ENCODE assay signal across 5 fruit fly cellular contexts in genomic region chrX:7968215-7968799, dm6.
TF ChIP-seq lines count a peak whose summit lies in the region.

Gene sws (minus strand): TSS chrX:7968236.

- no peak for TF ChIP-seq CTCF in whole organism, embryonic (GFP tag; optimal IDR thresholded peaks at IDR 0.05; lab: Kevin White, UChicago)

TF ChIP-seq in whole organism, adult, 20 proteins besides CTCF, POLR2A, EP300 and RAD21:
- peak; percentile 8 for TF ChIP-seq CG1620 (GFP tag; optimal IDR thresholded peaks at IDR 0.05; lab: Kevin White, UChicago)
- no peak for TF ChIP-seq Crg-1 (GFP tag; optimal IDR thresholded peaks at IDR 0.05; lab: Kevin White, UChicago)
- TF ChIP-seq ovo (GFP tag; optimal IDR thresholded peaks at IDR 0.05; lab: Kevin White, UChicago), result peak; percentile 9
- TF ChIP-seq CG7101 (tag; optimal IDR thresholded peaks at IDR 0.05; lab: Kevin White, UChicago), result peak; percentile 61
- TF ChIP-seq toe (GFP tag; optimal IDR thresholded peaks at IDR 0.05; lab: Kevin White, UChicago), result no peak
- peak; percentile 3 for TF ChIP-seq bab1 (GFP tag; optimal IDR thresholded peaks at IDR 0.05; lab: Kevin White, UChicago)
- peak; percentile 52 for TF ChIP-seq Hr96 (GFP tag; optimal IDR thresholded peaks at IDR 0.05; lab: Kevin White, UChicago)
- peak; percentile 38 for TF ChIP-seq CG11617 (GFP tag; optimal IDR thresholded peaks at IDR 0.05; lab: Kevin White, UChicago)
- TF ChIP-seq cic (GFP tag; optimal IDR thresholded peaks at IDR 0.05; lab: Kevin White, UChicago), result no peak
- TF ChIP-seq CG14711 (tag; optimal IDR thresholded peaks at IDR 0.05; lab: Kevin White, UChicago), result peak; percentile 86

TF ChIP-seq in whole organism, embryonic, 481 proteins besides CTCF, POLR2A, EP300 and RAD21 (continues in another document):
- TF ChIP-seq CG7786 (GFP tag; optimal IDR thresholded peaks at IDR 0.05; lab: Kevin White, UChicago) (no peak), zen2 (GFP tag; IDR thresholded peaks at IDR 0.05; lab: Robert Waterston, UW; ENCODE audit: partially characterized antibody) (peak; percentile 50; the same call in 2 of the 3 replicates), Doc3 (GFP tag; IDR thresholded peaks at IDR 0.05; lab: Robert Waterston, UW; ENCODE audit: partially characterized antibody) (peak; percentile 71), gem (tag; optimal IDR thresholded peaks at IDR 0.05; lab: Kevin White, UChicago) (peak; percentile 71), CG6854 (GFP tag; optimal IDR thresholded peaks at IDR 0.05; lab: Kevin White, UChicago) (no peak), Hr51 (GFP tag; optimal IDR thresholded peaks at IDR 0.05; lab: Kevin White, UChicago) (peak in 1 of 2 experiments; percentile 64), Elba2 (GFP tag; optimal IDR thresholded peaks at IDR 0.05; lab: Kevin White, UChicago) (no peak), Sin3A (optimal IDR thresholded peaks at IDR 0.05; lab: Kevin White, UChicago) (no peak), Sox102F (GFP tag; optimal IDR thresholded peaks at IDR 0.05; lab: Kevin White, UChicago) (peak; percentile 53), nom (GFP tag; optimal IDR thresholded peaks at IDR 0.05; lab: Kevin White, UChicago) (no peak), CG12942 (GFP tag; optimal IDR thresholded peaks at IDR 0.05; lab: Kevin White, UChicago) (peak; percentile 25), so (GFP tag; IDR thresholded peaks at IDR 0.05; lab: Robert Waterston, UW) (no peak), Vsx1 (GFP tag; optimal IDR thresholded peaks at IDR 0.05; lab: Kevin White, UChicago) (no peak), CG10366 (GFP tag; IDR thresholded peaks at IDR 0.05; lab: Robert Waterston, UW) (peak; percentile 12; the same call in 1 of the 2 replicates), Trl (optimal IDR thresholded peaks at IDR 0.05; lab: Kevin White, UChicago) (no peak), Trl (GFP tag; optimal IDR thresholded peaks at IDR 0.05; lab: Kevin White, UChicago) (no peak), ind (GFP tag; optimal IDR thresholded peaks at IDR 0.05; lab: Kevin White, UChicago) (peak; percentile 27), phol (tag; optimal IDR thresholded peaks at IDR 0.05; lab: Kevin White, UChicago) (peak; percentile 59), knrl (GFP tag; IDR thresholded peaks at IDR 0.05; lab: Robert Waterston, UW; ENCODE audit: partially characterized antibody) (peak; percentile 53; the same call in 2 of the 3 replicates)

TF ChIP-seq in whole organism, prepupa, 60 proteins besides CTCF, POLR2A, EP300 and RAD21 (continues in another document):
- peak; percentile 54 for TF ChIP-seq acj6 (GFP tag; optimal IDR thresholded peaks at IDR 0.05; lab: Kevin White, UChicago)
- TF ChIP-seq esn (GFP tag; optimal IDR thresholded peaks at IDR 0.05; lab: Kevin White, UChicago), result peak; percentile 62
- TF ChIP-seq CG16779 (tag; optimal IDR thresholded peaks at IDR 0.05; lab: Kevin White, UChicago), result no peak
- TF ChIP-seq Gug (GFP tag; IDR thresholded peaks at IDR 0.05; lab: Robert Waterston, UW), result no peak
- TF ChIP-seq CG11902 (GFP tag; optimal IDR thresholded peaks at IDR 0.05; lab: Kevin White, UChicago), result no peak
- peak in 1 of 2 experiments; percentile 30 for TF ChIP-seq salr (GFP tag; optimal IDR thresholded peaks at IDR 0.05; lab: Kevin White, UChicago)
- peak; percentile 5 for TF ChIP-seq net (GFP tag; optimal IDR thresholded peaks at IDR 0.05; lab: Kevin White, UChicago)
- peak; percentile 9 for TF ChIP-seq Hr39 (GFP tag; optimal IDR thresholded peaks at IDR 0.05; lab: Kevin White, UChicago)
- TF ChIP-seq CG31627 (GFP tag; optimal IDR thresholded peaks at IDR 0.05; lab: Kevin White, UChicago), result peak; percentile 14
- TF ChIP-seq CG6792 (GFP tag; optimal IDR thresholded peaks at IDR 0.05; lab: Kevin White, UChicago), result peak; percentile 40
- peak; percentile 34 for TF ChIP-seq Sox15 (GFP tag; optimal IDR thresholded peaks at IDR 0.05; lab: Kevin White, UChicago)
- peak; percentile 58 for TF ChIP-seq CG34406 (GFP tag; optimal IDR thresholded peaks at IDR 0.05; lab: Kevin White, UChicago)
- TF ChIP-seq topi (GFP tag; optimal IDR thresholded peaks at IDR 0.05; lab: Kevin White, UChicago), result peak; percentile 36
- TF ChIP-seq CG6276 (GFP tag; optimal IDR thresholded peaks at IDR 0.05; lab: Kevin White, UChicago), result no peak
- TF ChIP-seq CG3919 (GFP tag; optimal IDR thresholded peaks at IDR 0.05; lab: Kevin White, UChicago), result peak; percentile 16
- TF ChIP-seq CG15336 (GFP tag; IDR thresholded peaks at IDR 0.05; lab: Robert Waterston, UW), result no peak
- peak; percentile 74 for TF ChIP-seq Eip78C (GFP tag; lab: Kevin White, UChicago)
- TF ChIP-seq dac (GFP tag; optimal IDR thresholded peaks at IDR 0.05; lab: Kevin White, UChicago), result no peak
- TF ChIP-seq OdsH (GFP tag; optimal IDR thresholded peaks at IDR 0.05; lab: Kevin White, UChicago), result peak; percentile 51
- no peak for TF ChIP-seq CG1621 (tag; optimal IDR thresholded peaks at IDR 0.05; lab: Kevin White, UChicago)
- TF ChIP-seq CG32006 (GFP tag; optimal IDR thresholded peaks at IDR 0.05; lab: Kevin White, UChicago), result peak; percentile 34
- no peak for TF ChIP-seq CG11762 (GFP tag; optimal IDR thresholded peaks at IDR 0.05; lab: Kevin White, UChicago; ENCODE audit: insufficient read depth)

TF ChIP-seq in whole organism, pupa, 21 proteins besides CTCF, POLR2A, EP300 and RAD21:
- no peak for TF ChIP-seq fd96Ca (GFP tag; IDR thresholded peaks at IDR 0.05; lab: Robert Waterston, UW)
- no peak for TF ChIP-seq CG10348 (GFP tag; IDR thresholded peaks at IDR 0.05; lab: Robert Waterston, UW)
- no peak for TF ChIP-seq CG4496 (GFP tag; IDR thresholded peaks at IDR 0.05; lab: Robert Waterston, UW)
- no peak for TF ChIP-seq gl (tag; optimal IDR thresholded peaks at IDR 0.05; lab: Kevin White, UChicago)
- TF ChIP-seq rn (GFP tag; IDR thresholded peaks at IDR 0.05; lab: Robert Waterston, UW), result no peak
- peak; percentile 31 for TF ChIP-seq CG15710 (tag; optimal IDR thresholded peaks at IDR 0.05; lab: Kevin White, UChicago)
- TF ChIP-seq Ets98B (GFP tag; IDR thresholded peaks at IDR 0.05; lab: Robert Waterston, UW), result no peak
- TF ChIP-seq Pif1A (GFP tag; optimal IDR thresholded peaks at IDR 0.05; lab: Kevin White, UChicago), result no peak
- TF ChIP-seq Snoo (tag; optimal IDR thresholded peaks at IDR 0.05; lab: Kevin White, UChicago), result no peak
- no peak for TF ChIP-seq CG8301 (tag; optimal IDR thresholded peaks at IDR 0.05; lab: Kevin White, UChicago)
- TF ChIP-seq CG14655 (GFP tag; optimal IDR thresholded peaks at IDR 0.05; lab: Kevin White, UChicago), result peak; percentile 26
- no peak for TF ChIP-seq Pif1B (GFP tag; optimal IDR thresholded peaks at IDR 0.05; lab: Kevin White, UChicago)
- TF ChIP-seq CG13204 (GFP tag; optimal IDR thresholded peaks at IDR 0.05; lab: Kevin White, UChicago), result no peak
- TF ChIP-seq CG8159 (tag; optimal IDR thresholded peaks at IDR 0.05; lab: Kevin White, UChicago), result peak; percentile 17
- peak; percentile 32 for TF ChIP-seq CG9948 (tag; optimal IDR thresholded peaks at IDR 0.05; lab: Kevin White, UChicago)
- TF ChIP-seq CG32121 (GFP tag; IDR thresholded peaks at IDR 0.05; lab: Robert Waterston, UW), result no peak
- peak; percentile 19 for TF ChIP-seq CG34367 (tag; optimal IDR thresholded peaks at IDR 0.05; lab: Kevin White, UChicago)
- no peak for TF ChIP-seq D1 (tag; optimal IDR thresholded peaks at IDR 0.05; lab: Kevin White, UChicago)
TF ChIP-seq in whole organism, pupa: peak in this region for 5.

TF ChIP-seq in whole organism, wandering third instar larva, 38 proteins besides CTCF, POLR2A, EP300 and RAD21 (continues in another document):
- no peak for TF ChIP-seq sage (GFP tag; optimal IDR thresholded peaks at IDR 0.05; lab: Kevin White, UChicago)
- no peak for TF ChIP-seq Vsx2 (GFP tag; optimal IDR thresholded peaks at IDR 0.05; lab: Kevin White, UChicago; ENCODE audit: partially characterized antibody)
- TF ChIP-seq Hnf4 (GFP tag; optimal IDR thresholded peaks at IDR 0.05; lab: Kevin White, UChicago), result no peak
- TF ChIP-seq dl (GFP tag; optimal IDR thresholded peaks at IDR 0.05; lab: Kevin White, UChicago; ENCODE audit: insufficient read depth in 1 of 2, partially characterized antibody in 2 of 2), result no peak
- no peak for TF ChIP-seq Hr78 (GFP tag; optimal IDR thresholded peaks at IDR 0.05; lab: Kevin White, UChicago)
- TF ChIP-seq rgr (GFP tag; optimal IDR thresholded peaks at IDR 0.05; lab: Kevin White, UChicago), result peak; percentile 26
- no peak for TF ChIP-seq usp (GFP tag; optimal IDR thresholded peaks at IDR 0.05; lab: Kevin White, UChicago)
- TF ChIP-seq CG9705 (GFP tag; optimal IDR thresholded peaks at IDR 0.05; lab: Kevin White, UChicago), result no peak
- no peak for TF ChIP-seq sv (GFP tag; optimal IDR thresholded peaks at IDR 0.05; lab: Kevin White, UChicago)
- peak; percentile 63 for TF ChIP-seq HLH106 (tag; optimal IDR thresholded peaks at IDR 0.05; lab: Kevin White, UChicago)
- TF ChIP-seq jim (GFP tag; optimal IDR thresholded peaks at IDR 0.05; lab: Kevin White, UChicago), result no peak
- no peak for TF ChIP-seq dmrt93B (GFP tag; optimal IDR thresholded peaks at IDR 0.05; lab: Kevin White, UChicago)
- peak; percentile 23 for TF ChIP-seq psq (GFP tag; optimal IDR thresholded peaks at IDR 0.05; lab: Kevin White, UChicago)
- peak; percentile 34 for TF ChIP-seq Sp1 (GFP tag; optimal IDR thresholded peaks at IDR 0.05; lab: Kevin White, UChicago)
- no peak for TF ChIP-seq Dfd (GFP tag; optimal IDR thresholded peaks at IDR 0.05; lab: Kevin White, UChicago)
- peak; percentile 14 for TF ChIP-seq h (GFP tag; optimal IDR thresholded peaks at IDR 0.05; lab: Kevin White, UChicago)
- TF ChIP-seq foxo (GFP tag; optimal IDR thresholded peaks at IDR 0.05; lab: Kevin White, UChicago), result peak in 1 of 2 experiments; percentile 61
- no peak for TF ChIP-seq dsf (GFP tag; optimal IDR thresholded peaks at IDR 0.05; lab: Kevin White, UChicago; ENCODE audit: borderline replicate concordance)
- TF ChIP-seq Hr83 (GFP tag; optimal IDR thresholded peaks at IDR 0.05; lab: Kevin White, UChicago; ENCODE audit: poor library complexity, severe bottlenecking), result no peak
- TF ChIP-seq GATAd (GFP tag; optimal IDR thresholded peaks at IDR 0.05; lab: Kevin White, UChicago), result no peak
- TF ChIP-seq N (GFP tag; optimal IDR thresholded peaks at IDR 0.05; lab: Kevin White, UChicago), result no peak
- no peak for TF ChIP-seq Dif (GFP tag; optimal IDR thresholded peaks at IDR 0.05; lab: Kevin White, UChicago; ENCODE audit: partially characterized antibody)
- no peak for TF ChIP-seq tai (GFP tag; optimal IDR thresholded peaks at IDR 0.05; lab: Kevin White, UChicago)
- TF ChIP-seq br (GFP tag; optimal IDR thresholded peaks at IDR 0.05; lab: Kevin White, UChicago), result no peak
- no peak for TF ChIP-seq CrebA (GFP tag; optimal IDR thresholded peaks at IDR 0.05; lab: Kevin White, UChicago; ENCODE audit: borderline replicate concordance)
- no peak for TF ChIP-seq Myc (optimal IDR thresholded peaks at IDR 0.05; lab: Kevin White, UChicago)
- peak; percentile 39 for TF ChIP-seq fru (GFP tag; optimal IDR thresholded peaks at IDR 0.05; lab: Kevin White, UChicago)
- TF ChIP-seq CG32264 (GFP tag; optimal IDR thresholded peaks at IDR 0.05; lab: Kevin White, UChicago), result no peak
- TF ChIP-seq Jra (GFP tag; optimal IDR thresholded peaks at IDR 0.05; lab: Kevin White, UChicago), result no peak
- TF ChIP-seq brk (GFP tag; optimal IDR thresholded peaks at IDR 0.05; lab: Kevin White, UChicago), result no peak
